Fruit fly (Drosophila melanogaster) whole organism, wandering third instar larva: Measurements from ENCODE around the gene dhd.

Experiments
- CG9705 ChIP-seq: fragments of 200-800 bp; sonication (Bioruptor generic); optimal IDR thresholded peaks from 2 replicates; lab custom pipeline; 2018; ENCODE audit warnings: missing biosample characterization, mild to moderate bottlenecking, missing genetic modification characterization
- CrebA ChIP-seq: fragments of 200-800 bp; sonication (Bioruptor generic); optimal IDR thresholded peaks from 2 replicates; lab custom pipeline; 2016; ENCODE audit warnings: missing biosample characterization, mild to moderate bottlenecking, missing genetic modification characterization, borderline replicate concordance
- Dfd ChIP-seq: fragments of >200 bp; optimal IDR thresholded peaks from 2 replicates; lab custom pipeline; 2017; ENCODE audit warnings: missing biosample characterization, missing genetic modification characterization
- Dif ChIP-seq: fragments of 200-275, 200-300 bp; sonication (Bioruptor generic); optimal IDR thresholded peaks from 2 replicates; lab custom pipeline; 2018; ENCODE audit warnings: missing biosample characterization, missing genetic modification characterization; ENCODE audit not compliant: partially characterized antibody
- GATAd ChIP-seq: sonication (Bioruptor generic); optimal IDR thresholded peaks from 2 replicates; lab custom pipeline; 2016; ENCODE audit warnings: missing biosample characterization, missing genetic modification characterization
- HLH106 ChIP-seq: fragments of 200-800 bp; optimal IDR thresholded peaks from 3 replicates; lab custom pipeline; 2019; ENCODE audit warnings: missing biosample characterization, mild to moderate bottlenecking, missing genetic modification characterization, moderate library complexity
- Hr83 ChIP-seq: fragments of 200-300 bp; sonication (Bioruptor generic); optimal IDR thresholded peaks from 2 replicates; lab custom pipeline; 2016; ENCODE audit warnings: missing biosample characterization, mild to moderate bottlenecking, missing genetic modification characterization, moderate library complexity; ENCODE audit not compliant: poor library complexity, severe bottlenecking
- Jra ChIP-seq: sonication (Bioruptor generic); optimal IDR thresholded peaks from 2 replicates; lab custom pipeline; 2016; ENCODE audit warnings: missing biosample characterization, missing genetic modification characterization
- Mio ChIP-seq: sonication (Bioruptor generic); optimal IDR thresholded peaks from 2 replicates; lab custom pipeline; 2016; ENCODE audit warnings: missing biosample characterization, missing genetic modification characterization
- OdsH ChIP-seq: fragments of 200-800 bp; sonication (Bioruptor generic); optimal IDR thresholded peaks from 2 replicates; lab custom pipeline; 2016; ENCODE audit warnings: missing biosample characterization, mild to moderate bottlenecking, missing genetic modification characterization
- Rel ChIP-seq, 2 experiments: fragments of 200-800 bp; sonication (Bioruptor generic) in 1 of 2; optimal IDR thresholded peaks; 2 replicates in 1 of 2; 3 replicates in 1 of 2; lab custom pipeline; 2016 to 2019; ENCODE audit warnings: mild to moderate bottlenecking in 2 of 2, missing biosample characterization in 2 of 2, missing genetic modification characterization in 2 of 2, moderate library complexity in 1 of 2
- Sp1 ChIP-seq: fragments of 200-800 bp; sonication (Bioruptor generic); optimal IDR thresholded peaks from 3 replicates; lab custom pipeline; 2019; ENCODE audit warnings: missing biosample characterization, mild to moderate bottlenecking, missing genetic modification characterization, moderate library complexity
- Vsx2 ChIP-seq: fragments of 200-300, 225-300 bp; sonication (Bioruptor generic); optimal IDR thresholded peaks from 2 replicates; lab custom pipeline; 2018; ENCODE audit warnings: missing biosample characterization, missing genetic modification characterization; ENCODE audit not compliant: partially characterized antibody
- br ChIP-seq: fragments of 200-800 bp; sonication (Bioruptor generic); optimal IDR thresholded peaks from 2 replicates; lab custom pipeline; 2016; ENCODE audit warnings: missing biosample characterization, missing genetic modification characterization
- dmrt93B ChIP-seq: fragments of 200-800 bp; sonication (Bioruptor generic); optimal IDR thresholded peaks from 2 replicates; lab custom pipeline; 2018; ENCODE audit warnings: missing biosample characterization, mild to moderate bottlenecking, missing genetic modification characterization
- jim ChIP-seq: fragments of 175-275, 200-325 bp; sonication (Bioruptor generic); optimal IDR thresholded peaks from 2 replicates; lab custom pipeline; 2016; ENCODE audit warnings: missing biosample characterization, mild to moderate bottlenecking, missing genetic modification characterization
- lola ChIP-seq: fragments of >200 bp; optimal IDR thresholded peaks from 2 replicates; lab custom pipeline; 2017; ENCODE audit warnings: missing biosample characterization, missing genetic modification characterization
- psq ChIP-seq: fragments of 200-800 bp; sonication (Bioruptor generic); optimal IDR thresholded peaks from 3 replicates; lab custom pipeline; 2017; ENCODE audit warnings: missing biosample characterization, mild to moderate bottlenecking, missing genetic modification characterization, moderate library complexity
- rgr ChIP-seq: fragments of 200-800 bp; sonication (Bioruptor generic); optimal IDR thresholded peaks from 3 replicates; lab custom pipeline; 2016; ENCODE audit warnings: missing biosample characterization, mild to moderate bottlenecking, missing genetic modification characterization
- sage ChIP-seq: fragments of 200-800 bp; sonication (Bioruptor generic); optimal IDR thresholded peaks from 2 replicates; lab custom pipeline; 2016; ENCODE audit warnings: missing biosample characterization, mild to moderate bottlenecking, missing genetic modification characterization
- usp ChIP-seq: fragments of >200 bp; optimal IDR thresholded peaks from 2 replicates; lab custom pipeline; 2017; ENCODE audit warnings: missing biosample characterization, missing genetic modification characterization

dhd gene

DNA sequence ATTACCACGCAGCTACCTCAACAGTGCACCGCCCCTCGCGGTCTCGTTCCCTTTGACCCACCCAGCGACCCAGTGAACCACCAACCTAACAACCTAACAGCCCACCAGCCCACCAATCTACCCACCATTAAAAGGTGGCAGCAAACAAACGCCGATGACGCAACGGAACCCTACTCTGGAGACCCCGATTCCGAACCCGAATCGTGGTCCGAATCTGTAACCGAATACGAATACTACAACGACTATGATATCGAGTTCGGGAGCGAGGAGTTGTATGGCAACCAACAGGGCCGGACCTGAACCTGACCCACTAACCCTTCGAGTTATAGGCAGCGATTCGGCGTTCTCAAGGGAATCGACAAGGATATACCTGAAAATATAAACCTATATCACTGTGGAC is 25.3 kb downstream of the dhd start:
- TF ChIP-seq HLH106 (tag; lab: Kevin White, UChicago) = no peak
- no peak for TF ChIP-seq Dfd
- no peak for TF ChIP-seq GATAd (GFP tag; lab: Kevin White, UChicago)
- TF ChIP-seq psq (GFP tag; lab: Kevin White, UChicago) = no peak
- TF ChIP-seq usp (GFP tag; lab: Kevin White, UChicago) = no peak
- TF ChIP-seq Vsx2 (GFP tag; lab: Kevin White, UChicago) = no peak
- no peak for TF ChIP-seq CG9705
- TF ChIP-seq CrebA (GFP tag; lab: Kevin White, UChicago) = no peak
- TF ChIP-seq jim = no peak
- TF ChIP-seq rgr = no peak
- no peak for TF ChIP-seq Dif (GFP tag; lab: Kevin White, UChicago)
- TF ChIP-seq Jra (GFP tag; lab: Kevin White, UChicago) = no peak
- no peak for TF ChIP-seq Hr83 (GFP tag; lab: Kevin White, UChicago)
- no peak for TF ChIP-seq Rel (GFP tag; optimal IDR thresholded peaks at IDR 0.05; lab: Kevin White, UChicago)
- no peak for TF ChIP-seq Rel (tag; optimal IDR thresholded peaks at IDR 0.05; lab: Kevin White, UChicago)

DNA sequence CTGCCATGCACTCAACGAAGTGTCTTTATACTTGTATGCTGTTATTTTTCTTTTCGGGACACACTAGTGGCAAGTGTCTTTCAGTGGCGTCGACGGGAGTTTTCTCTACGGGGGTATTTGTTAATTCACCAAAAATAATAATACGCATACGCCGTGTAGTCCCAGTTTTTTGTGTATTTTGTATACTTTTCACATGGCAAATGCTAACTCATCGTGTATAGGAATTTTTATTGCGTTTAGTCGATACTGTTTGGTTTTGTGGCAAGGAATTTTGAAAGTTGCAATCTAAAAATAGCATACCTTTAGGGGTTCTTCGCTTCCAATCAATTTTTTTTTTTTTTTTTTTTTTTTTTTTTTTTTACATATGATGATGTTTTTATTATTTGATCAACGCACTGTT is 26.5 kb downstream of the dhd start:
- TF ChIP-seq dmrt93B (GFP tag; lab: Kevin White, UChicago) (no peak), Mio (no peak), Dif (GFP tag; lab: Kevin White, UChicago) (no peak), Jra (GFP tag; lab: Kevin White, UChicago) (no peak), OdsH (GFP tag; lab: Kevin White, UChicago) (no peak), lola (GFP tag; lab: Kevin White, UChicago) (no peak), Hr83 (GFP tag; lab: Kevin White, UChicago) (no peak)

DNA sequence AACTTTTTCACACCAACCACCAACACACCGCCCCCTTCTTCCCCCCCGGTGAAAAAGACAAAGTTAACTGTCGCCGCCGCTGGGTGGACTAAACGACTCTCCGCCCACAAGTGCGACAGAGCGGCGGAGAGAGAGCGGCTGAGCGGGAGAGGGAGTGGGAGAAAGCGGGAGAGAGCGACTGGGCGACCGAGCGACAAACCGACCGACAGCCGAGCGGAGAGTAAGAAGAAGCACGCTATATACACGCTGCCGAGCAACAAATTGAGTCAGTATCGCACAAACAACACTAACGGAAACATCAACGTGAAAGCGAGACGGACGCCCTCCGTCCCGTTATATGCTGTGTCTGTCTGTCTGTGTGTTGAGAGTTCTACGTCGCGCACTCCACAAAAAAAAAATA is 28.0 kb downstream of the dhd start, which contains the start of gene SK:
SK (plus strand) TSS at position 267 of the 400 bp plus-strand sequence.
- TF ChIP-seq Dif (GFP tag; lab: Kevin White, UChicago) (peak; percentile 8), CG9705 (no peak)

DNA sequence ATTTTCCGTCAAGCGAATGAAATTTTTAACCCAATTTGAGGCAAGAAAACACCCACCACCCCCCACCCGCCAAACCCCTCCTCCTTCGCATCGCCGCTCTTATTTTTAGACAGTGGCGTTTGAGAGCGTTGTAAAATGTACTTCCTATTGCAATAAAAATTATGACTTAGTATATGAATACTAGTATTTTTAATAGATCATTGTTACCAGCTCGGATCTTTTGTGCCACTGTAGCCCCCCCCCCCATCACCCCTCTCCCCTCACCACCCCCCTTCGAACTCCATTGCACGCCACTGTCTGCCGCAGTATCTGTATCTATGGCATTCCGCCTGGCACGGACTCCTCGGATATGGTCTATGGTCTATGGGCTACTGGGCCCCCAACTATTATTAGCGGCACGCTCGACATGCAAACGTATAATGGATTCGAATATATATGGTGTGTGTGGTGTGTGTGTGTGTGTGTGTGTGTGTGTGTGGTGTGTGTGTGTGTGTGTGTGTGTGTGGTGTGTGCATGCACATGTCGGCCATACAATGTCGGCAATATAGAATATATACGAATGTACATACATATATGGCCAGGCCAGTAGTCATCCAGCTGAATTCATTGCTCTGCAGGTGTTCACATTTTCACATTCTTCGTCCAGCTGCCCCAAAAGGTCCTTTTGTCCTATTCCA is 38.1 kb downstream of the dhd start:
- TF ChIP-seq Rel (GFP tag; optimal IDR thresholded peaks at IDR 0.05; lab: Kevin White, UChicago) (no peak), Rel (tag; optimal IDR thresholded peaks at IDR 0.05; lab: Kevin White, UChicago) (no peak), Dfd (peak; percentile 56)

DNA sequence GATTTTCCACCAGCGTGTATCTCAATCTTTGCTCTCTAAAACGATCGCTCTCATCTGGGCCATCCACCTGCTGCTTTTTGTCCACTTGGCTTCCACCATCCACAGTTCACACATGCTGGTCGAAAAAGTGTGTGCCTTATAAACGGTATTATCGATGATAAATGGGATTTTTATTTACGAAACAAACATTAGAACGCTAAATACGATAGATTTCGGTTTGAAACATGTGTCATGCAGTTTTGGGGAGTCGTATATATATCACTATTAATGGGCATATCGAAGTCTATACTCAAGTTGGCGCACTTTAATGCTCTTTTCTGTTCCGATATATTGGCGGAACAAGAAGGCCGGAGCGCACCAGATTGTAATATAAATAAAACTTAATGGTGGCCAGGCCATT is 45.1 kb downstream of the dhd start:
- TF ChIP-seq Sp1 (no peak), HLH106 (tag; lab: Kevin White, UChicago) (no peak), sage (GFP tag; lab: Kevin White, UChicago) (no peak), Dfd (no peak), Mio (no peak)

DNA sequence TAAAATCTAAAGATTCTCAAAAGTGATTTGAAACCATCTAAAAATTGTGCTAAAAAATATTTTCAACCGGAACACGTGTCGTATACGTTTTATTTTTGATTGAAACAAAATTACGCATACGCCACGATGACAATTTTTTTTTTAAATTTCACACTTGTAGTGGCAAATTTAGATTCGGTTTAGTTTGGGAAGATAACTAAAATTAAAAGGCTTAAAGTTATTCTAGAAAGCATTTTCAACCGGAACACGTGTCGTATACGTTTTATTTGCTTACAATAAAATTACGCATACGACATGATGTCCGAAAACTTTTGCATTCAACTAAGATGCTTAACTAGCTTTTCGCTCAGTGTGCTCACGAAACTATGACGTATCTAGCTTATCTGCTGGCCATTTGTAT is 46.8 kb downstream of the dhd start:
- TF ChIP-seq CrebA (GFP tag; lab: Kevin White, UChicago) (no peak), br (no peak), Hr83 (GFP tag; lab: Kevin White, UChicago) (no peak)
- TF ChIP-seq, all 38 proteins: peak for 0
